Worm (Caenorhabditis elegans) whole organism, midembryonic: ENCODE measurements around the gene pccb-1.

Experiments used
- T22C8.4 ChIP-seq: fragments of 200-800 bp; sonication (Bioruptor generic); IDR thresholded peaks from 2 replicates; pipeline ENCODE4 v1.3.6; 2022; ENCODE audit warnings: missing genetic modification characterization, missing compliant biosample characterization
- cog-1 ChIP-seq: sonication (generic microtip); optimal IDR thresholded peaks from 2 replicates; lab custom pipeline; 2016; ENCODE audit warnings: missing genetic modification characterization, missing compliant biosample characterization
- flt-1 ChIP-seq: fragments of 200-800 bp; sonication (Bioruptor generic); IDR thresholded peaks from 2 replicates; pipeline ENCODE4 v1.3.6; 2022; ENCODE audit warnings: missing genetic modification characterization, missing compliant biosample characterization
- klf-2 ChIP-seq: fragments of 200-800 bp; sonication (Bioruptor generic); conservative IDR thresholded peaks from 2 replicates; pipeline ENCODE4 v1.3.6; 2022; ENCODE audit warnings: missing genetic modification reagents, missing genetic modification characterization, missing compliant biosample characterization
- med-1 ChIP-seq: sonication (generic microtip); optimal IDR thresholded peaks from 2 replicates; lab custom pipeline; 2017; ENCODE audit warnings: missing genetic modification characterization, mild to moderate bottlenecking, missing compliant biosample characterization, antibody characterized with exemption, missing genetic modification reagents; ENCODE audit not compliant: insufficient read depth
- tab-1 ChIP-seq: fragments of 200-800 bp; sonication (Bioruptor generic); IDR thresholded peaks from 2 replicates; pipeline ENCODE4 v1.3.6; 2022; ENCODE audit warnings: missing genetic modification characterization, missing compliant biosample characterization
- ztf-29 ChIP-seq: fragments of 200-800 bp; sonication (Bioruptor generic); IDR thresholded peaks from 2 replicates; pipeline ENCODE4 v1.3.6; 2022; ENCODE audit warnings: missing genetic modification reagents, missing genetic modification characterization, missing compliant biosample characterization

ce11 chrX:3141704-3142103 lies 52.4 kb downstream of the pccb-1 start:
- no peak for TF ChIP-seq klf-2 (GFP tag; lab: Robert Waterston, UW)
- TF ChIP-seq cog-1 (tag; lab: Kevin White, UChicago): no peak
- TF ChIP-seq tab-1 (GFP tag; lab: Robert Waterston, UW): no peak
- no peak for TF ChIP-seq med-1
- TF ChIP-seq T22C8.4 (GFP tag; lab: Robert Waterston, UW): no peak
- no peak for TF ChIP-seq flt-1 (GFP tag; lab: Robert Waterston, UW)
- no peak for TF ChIP-seq ztf-29 (GFP tag; lab: Robert Waterston, UW)
